Fruit fly (Drosophila melanogaster): Measurements from ENCODE around the gene Mtch.

DNA sequence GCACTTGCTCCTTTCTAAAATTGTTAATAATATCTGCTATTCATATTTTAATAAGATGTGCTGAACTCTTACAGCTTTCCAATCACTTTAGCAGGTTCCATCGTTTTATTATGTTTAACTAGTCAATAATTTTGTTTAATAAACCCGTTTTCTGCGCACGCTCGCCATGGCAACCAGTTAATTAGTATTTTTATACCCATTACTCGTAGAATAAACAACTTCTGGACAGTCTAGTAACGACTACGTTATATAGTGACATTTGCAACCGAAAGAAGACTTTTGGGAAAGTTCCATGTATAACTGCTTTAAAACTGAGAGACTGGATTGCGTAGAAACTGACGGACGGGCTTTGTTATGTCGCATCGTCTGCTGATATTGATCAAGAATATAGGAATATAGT lies 48.8 kb downstream of the Mtch start, which contains the start of gene CG34453:
- no peak for TF ChIP-seq CTCF (optimal IDR thresholded peaks at IDR 0.05)
- no peak for TF ChIP-seq CG8478 (optimal IDR thresholded peaks at IDR 0.05)
